Worm (Caenorhabditis elegans) whole organism, late embryonic: ENCODE measurements around the gene K09E9.3.

Source experiments
- F13H6.1 ChIP-seq: sonication (generic microtip); optimal IDR thresholded peaks from 2 replicates; lab custom pipeline; 2016; ENCODE audit warnings: missing genetic modification characterization, missing compliant biosample characterization
- K09A11.1 ChIP-seq: sonication (generic microtip); optimal IDR thresholded peaks from 2 replicates; lab custom pipeline; 2017; ENCODE audit warnings: antibody characterized with exemption, mild to moderate bottlenecking, missing genetic modification characterization, missing compliant biosample characterization; ENCODE audit not compliant: insufficient read depth
- ama-1 ChIP-seq: fragments of 150-350 bp; optimal IDR thresholded peaks from 2 replicates; lab custom pipeline; 2014
- ceh-19 ChIP-seq: fragments of 200-800 bp; sonication (Bioruptor generic); optimal IDR thresholded peaks from 2 replicates; lab custom pipeline; 2018; ENCODE audit warnings: mild to moderate bottlenecking, missing genetic modification characterization, missing compliant biosample characterization
- dve-1 ChIP-seq: sonication (generic microtip); optimal IDR thresholded peaks from 2 replicates; lab custom pipeline; 2017; ENCODE audit warnings: antibody characterized with exemption, mild to moderate bottlenecking, missing genetic modification characterization, missing compliant biosample characterization
- elt-2 ChIP-seq: sonication (generic microtip); optimal IDR thresholded peaks from 2 replicates; lab custom pipeline; 2016; ENCODE audit warnings: missing genetic modification reagents, missing genetic modification characterization, missing compliant biosample characterization
- nhr-11 ChIP-seq: fragments of 150-350 bp; optimal IDR thresholded peaks from 2 replicates; lab custom pipeline; 2014; ENCODE audit warnings: missing biosample characterization, missing genetic modification characterization
- pha-4 ChIP-seq: fragments of 150-350 bp; optimal IDR thresholded peaks from 2 replicates; lab custom pipeline; 2018; ENCODE audit warnings: missing biosample characterization, missing genetic modification reagents, missing genetic modification characterization

ce11 chrX:15593366-15593765 is 20.2 kb downstream of the K09E9.3 start:
- TF ChIP-seq F13H6.1, result no peak
- TF ChIP-seq elt-2 (tag; lab: Kevin White, UChicago), result no peak
- TF ChIP-seq K09A11.1 (tag; lab: Kevin White, UChicago), result no peak
- TF ChIP-seq pha-4, result no peak
- TF ChIP-seq ama-1 (lab: Kevin White, UChicago), result no peak
- no peak for TF ChIP-seq ceh-19 (GFP tag; lab: Kevin White, UChicago)
- no peak for TF ChIP-seq dve-1 (tag; lab: Kevin White, UChicago)
- TF ChIP-seq nhr-11, result no peak
